Fruit fly (Drosophila melanogaster) whole organism, adult: ENCODE results near the gene CG17597.
A peak's percentile ranks its signal among the peaks of the same experiment; 100 is the strongest.

ENCODE experiments used
- CG11617 ChIP-seq: fragments of 200-800 bp; sonication (Bioruptor generic); optimal IDR thresholded peaks from 2 replicates; lab custom pipeline; 2017; ENCODE audit warnings: mild to moderate bottlenecking, missing biosample characterization, missing genetic modification reagents, missing genetic modification characterization
- CG12768 ChIP-seq: fragments of 200-800 bp; sonication (Bioruptor generic); optimal IDR thresholded peaks from 2 replicates; lab custom pipeline; 2017; ENCODE audit warnings: missing biosample characterization, missing genetic modification characterization, mild to moderate bottlenecking, moderate library complexity, missing genetic modification reagents
- CG14711 ChIP-seq: fragments of 200-800 bp; sonication (Bioruptor generic); optimal IDR thresholded peaks from 2 replicates; lab custom pipeline; 2018; ENCODE audit warnings: missing biosample characterization, mild to moderate bottlenecking, missing genetic modification characterization, moderate library complexity
- CG1620 ChIP-seq: fragments of 200-800 bp; sonication (Bioruptor generic); optimal IDR thresholded peaks from 2 replicates; lab custom pipeline; 2016; ENCODE audit warnings: missing biosample characterization, missing genetic modification characterization
- CG33017 ChIP-seq: fragments of 200-800 bp; sonication (Bioruptor generic); optimal IDR thresholded peaks from 2 replicates; lab custom pipeline; 2018; ENCODE audit warnings: missing biosample characterization, mild to moderate bottlenecking, missing genetic modification characterization, moderate library complexity
- CG5204 ChIP-seq: fragments of 200-800 bp; sonication (Bioruptor generic); optimal IDR thresholded peaks from 2 replicates; lab custom pipeline; 2016; ENCODE audit warnings: missing biosample characterization, missing genetic modification characterization
- CG7045 ChIP-seq: fragments of 200-800 bp; sonication (Bioruptor generic); optimal IDR thresholded peaks from 2 replicates; lab custom pipeline; 2017; ENCODE audit warnings: missing biosample characterization, mild to moderate bottlenecking, missing genetic modification characterization
- CG7101 ChIP-seq: fragments of 200-800 bp; sonication (Bioruptor generic); optimal IDR thresholded peaks from 2 replicates; lab custom pipeline; 2018; ENCODE audit warnings: missing biosample characterization, mild to moderate bottlenecking, missing genetic modification characterization, moderate library complexity
- Clk ChIP-seq: fragments of 200-800 bp; sonication (Bioruptor generic); optimal IDR thresholded peaks from 2 replicates; lab custom pipeline; 2017; ENCODE audit warnings: missing biosample characterization, missing genetic modification characterization
- Crg-1 ChIP-seq: fragments of 200-800 bp; sonication (Bioruptor generic); optimal IDR thresholded peaks from 2 replicates; lab custom pipeline; 2016; ENCODE audit warnings: missing biosample characterization, missing genetic modification characterization
- Hr96 ChIP-seq: fragments of 200-800 bp; sonication (Bioruptor generic); optimal IDR thresholded peaks from 2 replicates; lab custom pipeline; 2016; ENCODE audit warnings: missing biosample characterization, missing genetic modification characterization
- Mnt ChIP-seq: fragments of 200-800 bp; sonication (Bioruptor generic); optimal IDR thresholded peaks from 2 replicates; lab custom pipeline; 2016; ENCODE audit warnings: missing biosample characterization, mild to moderate bottlenecking, missing genetic modification characterization
- bab1 ChIP-seq: fragments of 200-800 bp; sonication (Bioruptor generic); optimal IDR thresholded peaks from 3 replicates; lab custom pipeline; 2019; ENCODE audit warnings: missing biosample characterization, mild to moderate bottlenecking, missing genetic modification characterization, moderate library complexity
- cic ChIP-seq: fragments of 200-800 bp; sonication (Bioruptor generic); optimal IDR thresholded peaks from 2 replicates; lab custom pipeline; 2017; ENCODE audit warnings: missing biosample characterization, mild to moderate bottlenecking, missing genetic modification characterization, moderate library complexity
- cnc ChIP-seq, 2 experiments: fragments of >200 bp; optimal IDR thresholded peaks; 2 replicates each; lab custom pipeline; 2017
- kay ChIP-seq: fragments of 200-800 bp; sonication (Bioruptor generic); peaks from one replicate; lab custom pipeline; 2016; ENCODE audit warnings: missing biosample characterization, missing genetic modification characterization, borderline replicate concordance
- ovo ChIP-seq: fragments of 200-800 bp; sonication (Bioruptor generic); optimal IDR thresholded peaks from 2 replicates; lab custom pipeline; 2016; ENCODE audit warnings: missing biosample characterization, missing genetic modification characterization
- pad ChIP-seq: fragments of 200-800 bp; sonication (Bioruptor generic); optimal IDR thresholded peaks from 3 replicates; lab custom pipeline; 2017; ENCODE audit warnings: missing biosample characterization, missing genetic modification characterization, mild to moderate bottlenecking, moderate library complexity, missing genetic modification reagents
- tj ChIP-seq: fragments of 200-800 bp; sonication (Bioruptor generic); optimal IDR thresholded peaks from 3 replicates; lab custom pipeline; 2017; ENCODE audit warnings: missing biosample characterization, mild to moderate bottlenecking, missing genetic modification characterization, moderate library complexity
- toe ChIP-seq: fragments of 200-800 bp; sonication (Bioruptor generic); optimal IDR thresholded peaks from 2 replicates; lab custom pipeline; 2016; ENCODE audit warnings: missing biosample characterization, missing genetic modification characterization

The CG17597 gene

dm6 chr2L:18852249-18852648 is 21.3 kb upstream of the CG17597 start:
- TF ChIP-seq CG33017 = no peak
- TF ChIP-seq ovo (GFP tag; lab: Kevin White, UChicago) = no peak
- TF ChIP-seq CG7101 (tag; lab: Kevin White, UChicago) = no peak
- no peak for TF ChIP-seq CG14711
- TF ChIP-seq CG1620 = no peak
- TF ChIP-seq bab1 (GFP tag; lab: Kevin White, UChicago) = no peak
- TF ChIP-seq toe (GFP tag; lab: Kevin White, UChicago) = no peak
- no peak for TF ChIP-seq Mnt (GFP tag; lab: Kevin White, UChicago)
- no peak for TF ChIP-seq Clk
- no peak for TF ChIP-seq CG11617 (GFP tag; lab: Kevin White, UChicago)
- no peak for TF ChIP-seq kay (GFP tag; lab: Kevin White, UChicago)
- no peak for TF ChIP-seq CG5204
- TF ChIP-seq Hr96 (GFP tag; lab: Kevin White, UChicago) = no peak
- no peak for TF ChIP-seq cic (GFP tag; lab: Kevin White, UChicago)
- TF ChIP-seq Crg-1 (GFP tag; lab: Kevin White, UChicago) = no peak
- TF ChIP-seq tj (GFP tag; lab: Kevin White, UChicago) = no peak
- TF ChIP-seq cnc (optimal IDR thresholded peaks at IDR 0.05; lab: Kevin White, UChicago) = no peak
- no peak for TF ChIP-seq CG7045

dm6 chr2L:18846843-18847242 is 15.9 kb upstream of the CG17597 start:
- no peak for TF ChIP-seq CG7045
- TF ChIP-seq kay (GFP tag; lab: Kevin White, UChicago) = peak; percentile 13

dm6 chr2L:18846175-18846574 is 15.2 kb upstream of the CG17597 start:
- TF ChIP-seq kay (GFP tag; lab: Kevin White, UChicago) = no peak
- no peak for TF ChIP-seq CG5204
- no peak for TF ChIP-seq CG12768 (GFP tag; lab: Kevin White, UChicago)
- TF ChIP-seq CG33017 = no peak
- no peak for TF ChIP-seq CG7045
- TF ChIP-seq CG1620 = no peak
- no peak for TF ChIP-seq pad (GFP tag; lab: Kevin White, UChicago)
- TF ChIP-seq Crg-1 (GFP tag; lab: Kevin White, UChicago) = no peak
- TF ChIP-seq CG14711 = no peak
- no peak for TF ChIP-seq ovo (GFP tag; lab: Kevin White, UChicago)
- no peak for TF ChIP-seq cic (GFP tag; lab: Kevin White, UChicago)
- no peak for TF ChIP-seq bab1 (GFP tag; lab: Kevin White, UChicago)
- no peak for TF ChIP-seq cnc (optimal IDR thresholded peaks at IDR 0.05; lab: Kevin White, UChicago)
- no peak for TF ChIP-seq Clk
- no peak for TF ChIP-seq CG11617 (GFP tag; lab: Kevin White, UChicago)
- no peak for TF ChIP-seq CG7101 (tag; lab: Kevin White, UChicago)
- TF ChIP-seq Hr96 (GFP tag; lab: Kevin White, UChicago) = no peak

DNA sequence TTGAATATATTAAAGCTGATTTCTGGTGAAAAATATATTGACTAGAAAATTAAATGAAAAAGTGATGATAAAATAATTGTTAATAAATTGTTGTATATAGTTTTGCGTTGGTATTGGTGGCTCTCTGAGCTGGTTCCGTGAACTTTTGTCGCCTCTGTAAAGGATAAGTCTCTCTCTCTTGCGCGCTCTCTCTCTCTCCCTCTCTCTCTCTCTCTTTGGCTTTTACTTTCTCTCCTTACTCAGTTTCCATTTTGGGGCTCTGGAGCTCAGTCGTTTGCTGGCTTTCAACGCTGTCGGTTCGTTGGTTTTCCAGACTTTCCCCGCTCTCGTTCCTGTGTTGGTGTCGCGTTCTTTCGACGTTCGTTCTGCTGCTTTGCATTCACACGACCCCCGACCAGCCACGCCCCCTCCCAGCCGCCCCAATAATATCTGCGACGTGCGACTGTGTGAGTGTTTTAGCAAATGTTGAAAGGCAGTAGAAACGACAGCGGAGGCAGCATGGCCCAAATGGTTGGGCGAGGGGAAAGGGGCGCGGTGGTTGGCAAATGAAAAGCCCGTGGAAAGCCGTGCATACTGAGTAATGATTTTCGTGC is 14.1 kb upstream of the CG17597 start, which contains the start of gene CG17321:
Gene CG17321, plus strand, starts transcription at position 268 of the 593 bp plus-strand sequence.
- TF ChIP-seq ovo (GFP tag; lab: Kevin White, UChicago) = no peak
- no peak for TF ChIP-seq CG14711
- TF ChIP-seq Clk = no peak
- no peak for TF ChIP-seq pad (GFP tag; lab: Kevin White, UChicago)
- no peak for TF ChIP-seq cic (GFP tag; lab: Kevin White, UChicago)
- TF ChIP-seq CG11617 (GFP tag; lab: Kevin White, UChicago) = no peak
- TF ChIP-seq CG7045 = no peak
- TF ChIP-seq Mnt (GFP tag; lab: Kevin White, UChicago) = no peak
- TF ChIP-seq CG5204 = no peak
- no peak for TF ChIP-seq Hr96 (GFP tag; lab: Kevin White, UChicago)
- no peak for TF ChIP-seq Crg-1 (GFP tag; lab: Kevin White, UChicago)
- no peak for TF ChIP-seq toe (GFP tag; lab: Kevin White, UChicago)
- TF ChIP-seq cnc (optimal IDR thresholded peaks at IDR 0.05; lab: Kevin White, UChicago) = no peak

DNA sequence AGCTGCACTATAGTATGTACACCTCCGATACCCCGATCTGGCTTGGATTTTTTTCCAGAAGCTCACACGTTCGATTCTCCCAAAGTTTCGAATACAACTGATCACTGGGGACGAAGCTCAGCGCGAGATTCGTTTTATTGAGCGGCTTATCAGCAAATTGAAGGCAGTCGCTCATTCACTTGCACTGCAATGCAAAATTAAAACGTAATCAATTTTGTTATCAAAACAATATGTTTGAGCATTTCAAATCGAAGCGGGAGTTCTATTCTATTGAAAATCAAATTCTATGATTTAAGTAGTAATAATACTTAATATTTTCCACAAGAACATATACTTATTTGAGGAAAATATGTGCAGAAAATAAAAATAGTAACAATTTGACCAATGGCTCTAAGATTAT is 13.5 kb upstream of the CG17597 start, which contains the start of gene CG33120:
Gene CG33120, minus strand, starts transcription at position 101 of the 400 bp plus-strand sequence.
- peak; percentile 61 for TF ChIP-seq tj (GFP tag; lab: Kevin White, UChicago)
- TF ChIP-seq Hr96 (GFP tag; lab: Kevin White, UChicago) = no peak

DNA sequence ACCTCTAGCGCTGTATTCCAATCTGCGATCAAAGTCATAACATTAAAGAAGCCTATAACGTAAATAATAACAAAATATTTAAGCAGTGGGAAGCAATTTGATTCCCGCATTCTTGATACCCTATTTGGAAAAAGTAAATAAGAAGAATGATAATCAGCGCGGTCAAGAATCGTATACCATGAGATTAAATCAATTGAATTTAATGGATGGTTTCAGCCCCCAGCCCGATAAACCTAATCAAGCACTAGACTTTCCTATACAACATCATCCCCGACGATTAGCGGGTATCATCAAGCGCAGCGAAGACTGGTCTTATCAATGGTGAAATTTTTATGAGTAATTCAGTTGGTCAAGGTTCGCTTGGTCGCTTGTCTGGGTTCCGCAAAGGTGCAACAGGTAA is 12.6 kb upstream of the CG17597 start:
- no peak for TF ChIP-seq ovo (GFP tag; lab: Kevin White, UChicago)
- no peak for TF ChIP-seq Crg-1 (GFP tag; lab: Kevin White, UChicago)
- TF ChIP-seq Clk = no peak
- no peak for TF ChIP-seq tj (GFP tag; lab: Kevin White, UChicago)
- no peak for TF ChIP-seq bab1 (GFP tag; lab: Kevin White, UChicago)
- no peak for TF ChIP-seq pad (GFP tag; lab: Kevin White, UChicago)
- no peak for TF ChIP-seq kay (GFP tag; lab: Kevin White, UChicago)
- TF ChIP-seq CG14711 = no peak
- TF ChIP-seq CG7045 = no peak
- TF ChIP-seq cic (GFP tag; lab: Kevin White, UChicago) = no peak
- no peak for TF ChIP-seq CG5204
- TF ChIP-seq Mnt (GFP tag; lab: Kevin White, UChicago) = no peak
- TF ChIP-seq CG33017 = no peak
- TF ChIP-seq CG12768 (GFP tag; lab: Kevin White, UChicago) = no peak
- no peak for TF ChIP-seq CG1620
- TF ChIP-seq cnc (optimal IDR thresholded peaks at IDR 0.05; lab: Kevin White, UChicago) = no peak
- no peak for TF ChIP-seq toe (GFP tag; lab: Kevin White, UChicago)
- TF ChIP-seq Hr96 (GFP tag; lab: Kevin White, UChicago) = no peak
- no peak for TF ChIP-seq CG7101 (tag; lab: Kevin White, UChicago)
- no peak for TF ChIP-seq CG11617 (GFP tag; lab: Kevin White, UChicago)
